Fruit fly (Drosophila melanogaster): Measurements from ENCODE around the gene Bin1.

Bin1 gene

DNA sequence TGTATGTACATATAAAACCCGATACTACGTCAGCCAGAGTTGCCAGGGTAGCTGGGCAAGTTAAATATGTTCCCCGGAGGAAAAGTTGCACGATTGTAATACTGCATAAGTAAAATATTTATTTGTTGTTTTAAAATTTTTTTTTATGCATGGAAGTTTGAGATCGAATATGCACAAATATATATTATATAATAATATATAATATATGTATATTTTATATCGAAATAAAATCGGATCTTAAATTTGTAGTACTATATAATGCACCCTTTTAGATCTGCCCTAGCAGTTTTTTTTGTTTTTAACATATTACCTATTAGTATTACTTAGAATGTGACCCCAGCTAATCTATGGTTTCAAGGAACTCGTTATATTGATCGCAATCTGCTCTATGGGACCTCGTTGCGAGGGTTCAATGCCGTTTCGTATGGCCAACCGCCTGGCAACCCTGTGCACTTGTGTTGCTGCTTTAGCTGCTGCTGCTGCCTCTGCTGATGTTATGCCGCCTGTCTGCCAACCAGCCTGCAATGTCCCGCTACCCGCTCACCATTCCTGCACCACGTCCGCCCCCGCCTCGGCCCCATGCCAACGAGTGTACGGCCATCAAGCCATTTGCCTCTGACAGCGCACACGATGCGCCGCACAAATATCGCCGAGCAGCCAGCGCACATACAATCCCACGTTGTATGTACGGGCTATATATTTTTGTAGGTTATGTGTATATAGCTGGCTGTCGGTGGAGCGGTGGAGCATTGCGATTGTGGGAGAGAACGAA, 46.8 kb upstream of the Bin1 start (continued):
- TF ChIP-seq CG33213 (GFP tag; optimal IDR thresholded peaks at IDR 0.05) (no peak), fd64A (GFP tag; optimal IDR thresholded peaks at IDR 0.05) (peak; percentile 30), nom (GFP tag; optimal IDR thresholded peaks at IDR 0.05) (peak; percentile 63), row (GFP tag; IDR thresholded peaks at IDR 0.05) (no peak), toy (GFP tag; IDR thresholded peaks at IDR 0.05) (no peak), CG4820 (GFP tag; optimal IDR thresholded peaks at IDR 0.05) (peak; percentile 72), CG1603 (tag; optimal IDR thresholded peaks at IDR 0.05) (peak; percentile 69), Bdp1 (GFP tag; optimal IDR thresholded peaks at IDR 0.05) (peak; percentile 69), Hr78 (GFP tag; optimal IDR thresholded peaks at IDR 0.05) (peak in 1 of 2 experiments; percentile 94), Bgb (GFP tag; IDR thresholded peaks at IDR 0.05; ENCODE audit: partially characterized antibody) (no peak), sna (GFP tag; IDR thresholded peaks at IDR 0.05; ENCODE audit: partially characterized antibody) (no peak), Ets65A (GFP tag) (peak; percentile 92), MESR4 (GFP tag; optimal IDR thresholded peaks at IDR 0.05) (no peak), sim (GFP tag; IDR thresholded peaks at IDR 0.05) (no peak), tx (GFP tag; optimal IDR thresholded peaks at IDR 0.05) (peak; percentile 62), mirr (GFP tag; optimal IDR thresholded peaks at IDR 0.05) (peak; percentile 90), Opbp (GFP tag; IDR thresholded peaks at IDR 0.05; ENCODE audit: partially characterized antibody) (no peak), seq (GFP tag; IDR thresholded peaks at IDR 0.05) (no peak), Elba2 (GFP tag; optimal IDR thresholded peaks at IDR 0.05) (peak; percentile 13), Hr3 (GFP tag; optimal IDR thresholded peaks at IDR 0.05) (peak; percentile 94), CG6689 (GFP tag; IDR thresholded peaks at IDR 0.05) (no peak), CG4730 (GFP tag; IDR thresholded peaks at IDR 0.05) (no peak), CG17328 (GFP tag; IDR thresholded peaks at IDR 0.05) (no peak), Rfx (GFP tag; IDR thresholded peaks at IDR 0.05) (no peak), zen2 (GFP tag; IDR thresholded peaks at IDR 0.05; ENCODE audit: partially characterized antibody) (no peak), so (GFP tag; IDR thresholded peaks at IDR 0.05) (no peak), Gug (GFP tag; IDR thresholded peaks at IDR 0.05) (peak; percentile 93), Deaf1 (tag; optimal IDR thresholded peaks at IDR 0.05) (peak; percentile 96), usp (GFP tag; optimal IDR thresholded peaks at IDR 0.05) (no peak), Mrtf (GFP tag; IDR thresholded peaks at IDR 0.05) (no peak), CG2712 (tag; optimal IDR thresholded peaks at IDR 0.05) (peak; percentile 94), Eip74EF (GFP tag; optimal IDR thresholded peaks at IDR 0.05) (peak in 1 of 2 experiments; percentile 89), CG10267 (tag; optimal IDR thresholded peaks at IDR 0.05) (peak; percentile 90), unpg (GFP tag; optimal IDR thresholded peaks at IDR 0.05) (peak; percentile 84), CG17359 (tag; optimal IDR thresholded peaks at IDR 0.05) (peak; percentile 80), Hey (tag; optimal IDR thresholded peaks at IDR 0.05) (peak; percentile 43), CG12659 (GFP tag; optimal IDR thresholded peaks at IDR 0.05) (peak; percentile 98), CG12744 (GFP tag; optimal IDR thresholded peaks at IDR 0.05) (no peak), MTF-1 (GFP tag; optimal IDR thresholded peaks at IDR 0.05; ENCODE audit: borderline replicate concordance) (peak; percentile 22), Ada2b (GFP tag; IDR thresholded peaks at IDR 0.05) (no peak), ttk (GFP tag; IDR thresholded peaks at IDR 0.05) (no peak), lmd (GFP tag; IDR thresholded peaks at IDR 0.05) (no peak), CG12104 (GFP tag; optimal IDR thresholded peaks at IDR 0.05) (peak; percentile 79), CG7786 (GFP tag; optimal IDR thresholded peaks at IDR 0.05) (peak; percentile 84), emc (GFP tag; optimal IDR thresholded peaks at IDR 0.05) (peak; percentile 38), D19A (tag; optimal IDR thresholded peaks at IDR 0.05) (peak; percentile 83), Lpt (GFP tag; optimal IDR thresholded peaks at IDR 0.05) (peak; percentile 91), CG11560 (tag; IDR thresholded peaks at IDR 0.05) (no peak), CG7963 (GFP tag; IDR thresholded peaks at IDR 0.05; ENCODE audit: partially characterized antibody) (no peak)
